Fruit fly (Drosophila melanogaster) whole organism, adult: ENCODE data around the gene Ip259.

Experiments
- CG11617 ChIP-seq: fragments of 200-800 bp; sonication (Bioruptor generic); optimal IDR thresholded peaks from 2 replicates; lab custom pipeline; 2017; ENCODE audit warnings: mild to moderate bottlenecking, missing biosample characterization, missing genetic modification reagents, missing genetic modification characterization
- CG12768 ChIP-seq: fragments of 200-800 bp; sonication (Bioruptor generic); optimal IDR thresholded peaks from 2 replicates; lab custom pipeline; 2017; ENCODE audit warnings: missing biosample characterization, missing genetic modification characterization, mild to moderate bottlenecking, moderate library complexity, missing genetic modification reagents
- CG33017 ChIP-seq: fragments of 200-800 bp; sonication (Bioruptor generic); optimal IDR thresholded peaks from 2 replicates; lab custom pipeline; 2018; ENCODE audit warnings: missing biosample characterization, mild to moderate bottlenecking, missing genetic modification characterization, moderate library complexity
- CG7045 ChIP-seq: fragments of 200-800 bp; sonication (Bioruptor generic); optimal IDR thresholded peaks from 2 replicates; lab custom pipeline; 2017; ENCODE audit warnings: missing biosample characterization, mild to moderate bottlenecking, missing genetic modification characterization
- CG7101 ChIP-seq: fragments of 200-800 bp; sonication (Bioruptor generic); optimal IDR thresholded peaks from 2 replicates; lab custom pipeline; 2018; ENCODE audit warnings: missing biosample characterization, mild to moderate bottlenecking, missing genetic modification characterization, moderate library complexity
- Mnt ChIP-seq: fragments of 200-800 bp; sonication (Bioruptor generic); optimal IDR thresholded peaks from 2 replicates; lab custom pipeline; 2016; ENCODE audit warnings: missing biosample characterization, mild to moderate bottlenecking, missing genetic modification characterization
- cnc ChIP-seq, 2 experiments: fragments of >200 bp; optimal IDR thresholded peaks; 2 replicates each; lab custom pipeline; 2017
- toe ChIP-seq: fragments of 200-800 bp; sonication (Bioruptor generic); optimal IDR thresholded peaks from 2 replicates; lab custom pipeline; 2016; ENCODE audit warnings: missing biosample characterization, missing genetic modification characterization

dm6 chr2L:10364229-10364628 lies 43.9 kb upstream of the Ip259 start, which contains the start of gene lft:
- no peak for TF ChIP-seq cnc (optimal IDR thresholded peaks at IDR 0.05; lab: Kevin White, UChicago)
- no peak for TF ChIP-seq CG7045
- no peak for TF ChIP-seq CG7101 (tag; lab: Kevin White, UChicago)
- TF ChIP-seq CG33017 (tag; lab: Kevin White, UChicago): no peak
- TF ChIP-seq CG11617: no peak
- no peak for TF ChIP-seq CG12768 (GFP tag; lab: Kevin White, UChicago)
- TF ChIP-seq Mnt (GFP tag; lab: Kevin White, UChicago): no peak
- TF ChIP-seq toe: no peak
